Fruit fly (Drosophila melanogaster) whole organism, embryonic: Measurements from ENCODE around the gene Sgt1.

ENCODE experiments used
- CG18619 ChIP-seq: fragments of 200-800 bp; sonication (Bioruptor generic); optimal IDR thresholded peaks from 3 replicates; lab custom pipeline; 2017; ENCODE audit warnings: missing biosample characterization, mild to moderate bottlenecking, missing genetic modification characterization
- CG8388 ChIP-seq: fragments of 200-800 bp; sonication (Bioruptor generic); optimal IDR thresholded peaks from 2 replicates; lab custom pipeline; 2019; ENCODE audit warnings: missing biosample characterization, mild to moderate bottlenecking, missing genetic modification characterization, moderate library complexity
- chinmo ChIP-seq: fragments of 200-800 bp; sonication (Bioruptor generic); IDR thresholded peaks from 4 replicates; pipeline ENCODE4 v1.3.6; 2022; ENCODE audit warnings: missing biosample characterization, missing genetic modification characterization; ENCODE audit not compliant: partially characterized antibody
- eyg ChIP-seq: fragments of 200-800 bp; sonication (Bioruptor generic); optimal IDR thresholded peaks from 3 replicates; lab custom pipeline; 2016; ENCODE audit warnings: missing biosample characterization, missing genetic modification characterization
- pros ChIP-seq: fragments of 200-800 bp; sonication (Bioruptor generic); optimal IDR thresholded peaks from 3 replicates; lab custom pipeline; 2019; ENCODE audit warnings: missing biosample characterization, mild to moderate bottlenecking, missing genetic modification characterization, moderate library complexity
- z ChIP-seq: fragments of 200-800 bp; sonication (Bioruptor generic); IDR thresholded peaks from 3 replicates; pipeline ENCODE4 v1.3.6; 2022; ENCODE audit warnings: missing biosample characterization, missing genetic modification characterization

Gene Sgt1

dm6 chr3R:8254347-8254746 is 50.7 kb downstream of the Sgt1 start (continued):
- TF ChIP-seq chinmo (GFP tag; lab: Robert Waterston, UW) (0 out of 4 replicates have a peak, but pooled peaks have one; percentile 64), CG8388 (GFP tag; lab: Kevin White, UChicago) (no peak), CG18619 (no peak), pros (peak; percentile 2), z (GFP tag; lab: Robert Waterston, UW) (no peak), eyg (GFP tag; lab: Kevin White, UChicago) (no peak)
